Worm (Caenorhabditis elegans) whole organism, midembryonic: ENCODE data around the gene R05H5.4.

ENCODE experiments used
- T22C8.4 ChIP-seq: fragments of 200-800 bp; sonication (Bioruptor generic); IDR thresholded peaks from 2 replicates; pipeline ENCODE4 v1.3.6; 2022; ENCODE audit warnings: missing genetic modification characterization, missing compliant biosample characterization
- cog-1 ChIP-seq: sonication (generic microtip); optimal IDR thresholded peaks from 2 replicates; lab custom pipeline; 2016; ENCODE audit warnings: missing genetic modification characterization, missing compliant biosample characterization
- flt-1 ChIP-seq: fragments of 200-800 bp; sonication (Bioruptor generic); IDR thresholded peaks from 2 replicates; pipeline ENCODE4 v1.3.6; 2022; ENCODE audit warnings: missing genetic modification characterization, missing compliant biosample characterization
- klf-2 ChIP-seq: fragments of 200-800 bp; sonication (Bioruptor generic); conservative IDR thresholded peaks from 2 replicates; pipeline ENCODE4 v1.3.6; 2022; ENCODE audit warnings: missing genetic modification reagents, missing genetic modification characterization, missing compliant biosample characterization
- med-1 ChIP-seq: sonication (generic microtip); optimal IDR thresholded peaks from 2 replicates; lab custom pipeline; 2017; ENCODE audit warnings: missing genetic modification characterization, mild to moderate bottlenecking, missing compliant biosample characterization, antibody characterized with exemption, missing genetic modification reagents; ENCODE audit not compliant: insufficient read depth
- ref-1 ChIP-seq: fragments of 200-800 bp; sonication (Bioruptor generic); conservative IDR thresholded peaks from 2 replicates; pipeline ENCODE4 v1.3.6; 2022; ENCODE audit warnings: missing genetic modification reagents, missing genetic modification characterization, missing compliant biosample characterization
- tab-1 ChIP-seq: fragments of 200-800 bp; sonication (Bioruptor generic); IDR thresholded peaks from 2 replicates; pipeline ENCODE4 v1.3.6; 2022; ENCODE audit warnings: missing genetic modification characterization, missing compliant biosample characterization
- ztf-23 ChIP-seq: fragments of 200-800 bp; sonication (Bioruptor generic); IDR thresholded peaks from 2 replicates; pipeline ENCODE4 v1.3.6; 2022; ENCODE audit warnings: missing genetic modification reagents, missing genetic modification characterization, missing compliant biosample characterization
- ztf-29 ChIP-seq: fragments of 200-800 bp; sonication (Bioruptor generic); IDR thresholded peaks from 2 replicates; pipeline ENCODE4 v1.3.6; 2022; ENCODE audit warnings: missing genetic modification reagents, missing genetic modification characterization, missing compliant biosample characterization

Gene R05H5.4

DNA sequence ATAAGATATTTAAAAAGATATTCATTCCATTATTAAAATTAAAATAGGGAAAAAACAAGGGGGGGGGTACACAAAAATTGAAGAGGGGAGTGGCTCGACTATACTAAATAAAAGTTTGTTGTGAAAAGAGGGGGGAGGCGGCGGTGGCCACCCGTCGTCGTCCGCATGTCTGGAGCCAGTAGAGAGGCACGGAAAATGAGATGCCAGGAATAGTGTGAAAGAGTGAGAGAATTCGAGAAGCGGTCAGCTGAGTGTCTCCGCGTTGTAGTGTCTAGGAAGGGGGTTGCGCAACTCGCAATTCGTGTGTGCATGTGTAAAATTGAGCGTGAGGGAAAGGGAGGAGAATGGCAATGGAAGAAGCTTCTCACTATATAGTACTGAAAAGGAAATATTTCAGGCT, 2.5 kb upstream of the R05H5.4 start:
- peak; percentile 54 for TF ChIP-seq cog-1 (tag; lab: Kevin White, UChicago)
- no peak for TF ChIP-seq tab-1 (GFP tag; lab: Robert Waterston, UW)
- TF ChIP-seq ztf-29, result no peak
- TF ChIP-seq ref-1, result no peak
- TF ChIP-seq klf-2 (GFP tag; lab: Robert Waterston, UW), result 0 out of 2 replicates have a peak, but pooled peaks have one; percentile 26

DNA sequence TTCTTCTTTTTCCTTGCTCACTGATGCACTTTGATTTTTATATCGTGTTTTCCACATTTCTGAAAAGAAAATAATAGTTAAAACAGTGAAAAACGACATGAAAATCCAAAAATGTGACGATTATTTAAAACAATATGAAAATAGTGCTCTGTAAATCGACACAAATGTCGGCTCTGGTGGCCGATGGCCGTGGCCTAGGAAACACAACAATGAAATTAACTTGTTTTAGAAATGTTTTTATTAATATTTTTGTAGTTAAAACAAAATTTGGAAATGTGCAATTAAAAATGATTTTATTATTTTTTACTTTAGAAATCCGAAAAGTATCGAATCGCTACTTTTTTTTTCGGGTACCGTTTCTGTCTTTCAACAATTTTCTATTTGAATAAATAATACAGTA, 953 bp upstream of the R05H5.4 start, which contains the start of gene arv-1:
TSS of gene arv-1 (minus strand) at position 65 of the 400 bp plus-strand sequence.
- TF ChIP-seq ztf-23 (GFP tag; lab: Robert Waterston, UW) (0 out of 2 replicates have a peak, but pooled peaks have one; percentile 38), flt-1 (GFP tag; lab: Robert Waterston, UW) (peak; percentile 38; the same call in 1 of the 2 replicates), T22C8.4 (no peak), klf-2 (GFP tag; lab: Robert Waterston, UW) (no peak), ztf-29 (no peak), med-1 (GFP tag; lab: Kevin White, UChicago) (no peak), tab-1 (GFP tag; lab: Robert Waterston, UW) (no peak), ref-1 (no peak), cog-1 (tag; lab: Kevin White, UChicago) (peak; percentile 18)

DNA sequence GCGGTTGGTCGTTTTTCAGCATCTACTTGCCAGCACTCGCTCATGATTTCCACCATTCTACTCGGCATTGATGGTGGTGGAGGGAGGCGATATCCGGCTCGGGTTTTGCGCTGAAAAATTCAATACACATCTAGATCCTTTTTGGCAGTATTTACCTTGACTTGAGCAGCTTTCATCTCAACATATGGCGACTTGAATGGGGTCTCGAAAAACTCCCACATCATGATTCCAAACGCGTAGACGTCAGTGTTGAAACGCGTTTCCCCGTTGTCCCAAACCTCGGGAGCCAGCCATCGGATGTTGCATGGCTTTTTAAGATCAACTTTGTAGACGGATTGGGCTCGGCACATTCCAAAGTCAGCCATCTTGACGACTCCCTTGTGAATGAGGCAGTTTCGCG, 1.3 kb downstream of the R05H5.4 start:
- TF ChIP-seq klf-2 (GFP tag; lab: Robert Waterston, UW) (no peak), ztf-23 (GFP tag; lab: Robert Waterston, UW) (no peak), tab-1 (GFP tag; lab: Robert Waterston, UW) (no peak), ztf-29 (no peak), cog-1 (tag; lab: Kevin White, UChicago) (no peak), med-1 (GFP tag; lab: Kevin White, UChicago) (no peak), T22C8.4 (no peak), ref-1 (no peak), flt-1 (GFP tag; lab: Robert Waterston, UW) (no peak)

DNA sequence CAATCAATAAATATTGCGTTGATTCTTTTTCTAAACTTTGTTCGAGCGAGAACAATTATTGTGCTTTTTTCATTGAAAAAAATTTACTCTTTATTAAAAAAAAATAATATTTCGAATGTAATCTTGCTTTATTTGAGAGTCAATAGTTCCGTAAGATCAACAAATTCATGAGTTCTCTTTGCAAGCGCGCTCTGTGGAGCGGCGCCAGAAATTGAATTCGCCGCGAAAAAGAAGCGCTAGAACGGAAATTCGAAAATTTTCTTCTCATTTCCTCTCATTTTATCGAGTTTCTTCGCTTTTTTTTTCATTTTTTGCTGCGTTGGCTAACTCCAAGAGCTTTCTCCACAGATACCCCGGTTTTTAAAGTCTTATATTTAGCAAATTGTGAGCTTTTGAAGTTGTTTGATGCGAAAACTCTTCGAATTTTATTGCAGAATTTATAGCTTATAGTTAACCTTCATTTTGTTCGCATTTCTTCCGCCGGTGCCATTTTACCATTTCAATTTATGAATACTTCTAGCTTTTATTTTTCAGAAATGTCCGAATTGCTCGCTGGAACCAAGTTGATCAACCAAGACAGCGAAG, 2.6 kb downstream of the R05H5.4 start, which contains the start of gene R05H5.3:
TSS of gene R05H5.3 (plus strand) at position 535 of the 585 bp plus-strand sequence.
- TF ChIP-seq tab-1 (GFP tag; lab: Robert Waterston, UW) (no peak), ztf-29 (no peak), ztf-23 (GFP tag; lab: Robert Waterston, UW) (no peak), cog-1 (tag; lab: Kevin White, UChicago) (no peak), med-1 (GFP tag; lab: Kevin White, UChicago) (no peak), klf-2 (GFP tag; lab: Robert Waterston, UW) (no peak), T22C8.4 (no peak), flt-1 (GFP tag; lab: Robert Waterston, UW) (no peak), ref-1 (no peak)

DNA sequence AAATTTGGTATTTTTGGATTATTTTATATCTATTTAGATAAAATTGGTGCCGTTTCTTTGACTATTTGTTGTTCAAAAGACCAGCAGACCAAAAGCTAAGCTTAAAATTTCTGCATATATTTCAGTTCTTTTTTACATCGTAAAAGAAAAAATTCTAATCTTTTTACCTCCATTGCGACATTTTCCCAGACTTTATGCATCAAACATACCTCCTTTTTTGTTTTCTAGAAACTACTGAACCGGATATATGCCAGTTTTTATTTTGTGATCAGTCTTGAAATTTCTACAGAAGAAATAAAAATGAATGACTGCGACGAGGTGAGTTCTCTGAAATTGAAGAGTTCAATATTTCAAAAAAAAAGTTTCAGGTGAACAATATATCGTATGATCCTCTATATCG, 5.2 kb downstream of the R05H5.4 start, which contains the start of gene srb-6:
TSS of gene srb-6 (plus strand) at position 301 of the 400 bp plus-strand sequence.
- TF ChIP-seq ref-1 (no peak), klf-2 (GFP tag; lab: Robert Waterston, UW) (no peak), ztf-29 (no peak), ztf-23 (GFP tag; lab: Robert Waterston, UW) (no peak), tab-1 (GFP tag; lab: Robert Waterston, UW) (no peak), cog-1 (tag; lab: Kevin White, UChicago) (no peak), med-1 (GFP tag; lab: Kevin White, UChicago) (no peak), T22C8.4 (no peak), flt-1 (GFP tag; lab: Robert Waterston, UW) (no peak)

DNA sequence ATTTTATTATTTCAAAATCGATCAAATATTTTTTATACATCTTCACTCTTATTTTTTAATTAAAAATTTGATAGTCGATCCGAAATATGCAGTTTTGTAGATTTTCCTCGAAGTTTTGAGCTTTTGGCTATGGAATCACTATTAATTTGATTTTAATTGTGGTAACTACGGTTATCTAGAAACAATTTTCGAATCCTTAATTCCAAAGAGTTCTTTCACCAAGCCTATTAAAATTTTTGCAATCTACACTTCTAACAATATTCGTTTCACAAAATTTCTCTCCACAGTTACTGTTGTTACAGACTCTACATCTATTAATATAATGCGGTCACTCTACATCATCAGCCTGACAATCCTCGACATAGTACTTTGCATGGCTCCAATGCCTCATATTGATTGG, 7.6 kb downstream of the R05H5.4 start, which contains the start of gene R05H5.7:
TSS of gene R05H5.7 (plus strand) at position 301 of the 400 bp plus-strand sequence.
- no peak for TF ChIP-seq ztf-29
- TF ChIP-seq klf-2 (GFP tag; lab: Robert Waterston, UW), result no peak
- TF ChIP-seq flt-1 (GFP tag; lab: Robert Waterston, UW), result no peak
- no peak for TF ChIP-seq tab-1 (GFP tag; lab: Robert Waterston, UW)
- TF ChIP-seq cog-1 (tag; lab: Kevin White, UChicago), result no peak
- no peak for TF ChIP-seq ref-1
- no peak for TF ChIP-seq T22C8.4
- TF ChIP-seq med-1 (GFP tag; lab: Kevin White, UChicago), result no peak
- no peak for TF ChIP-seq ztf-23 (GFP tag; lab: Robert Waterston, UW)

DNA sequence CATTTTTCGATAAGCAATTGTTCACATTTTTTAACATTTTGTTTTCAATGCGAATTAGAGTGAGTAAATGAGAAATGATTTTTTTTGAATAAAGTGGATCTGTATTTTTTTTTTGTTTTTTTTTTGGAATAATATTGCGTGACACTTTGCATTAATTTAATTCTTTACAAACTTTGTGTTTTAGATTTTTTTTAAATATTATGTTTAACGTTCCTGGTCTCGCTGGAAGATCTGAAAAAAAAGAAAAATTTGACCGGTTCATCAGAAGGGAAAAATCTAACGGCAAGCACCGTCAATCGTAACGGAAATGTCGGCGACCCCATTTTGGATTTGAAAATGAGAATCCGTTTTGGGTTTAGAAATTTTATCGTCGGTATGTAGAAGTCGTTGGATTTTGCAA, 10.4 kb downstream of the R05H5.4 start, which contains the start of gene cdc-25.4:
TSS of gene cdc-25.4 (minus strand) at position 101 of the 400 bp plus-strand sequence.
- TF ChIP-seq ref-1, result no peak
- no peak for TF ChIP-seq klf-2 (GFP tag; lab: Robert Waterston, UW)
- no peak for TF ChIP-seq ztf-29
- no peak for TF ChIP-seq ztf-23 (GFP tag; lab: Robert Waterston, UW)
- TF ChIP-seq cog-1 (tag; lab: Kevin White, UChicago), result no peak
- no peak for TF ChIP-seq T22C8.4
- TF ChIP-seq flt-1 (GFP tag; lab: Robert Waterston, UW), result no peak
- TF ChIP-seq med-1 (GFP tag; lab: Kevin White, UChicago), result no peak
- no peak for TF ChIP-seq tab-1 (GFP tag; lab: Robert Waterston, UW)

DNA sequence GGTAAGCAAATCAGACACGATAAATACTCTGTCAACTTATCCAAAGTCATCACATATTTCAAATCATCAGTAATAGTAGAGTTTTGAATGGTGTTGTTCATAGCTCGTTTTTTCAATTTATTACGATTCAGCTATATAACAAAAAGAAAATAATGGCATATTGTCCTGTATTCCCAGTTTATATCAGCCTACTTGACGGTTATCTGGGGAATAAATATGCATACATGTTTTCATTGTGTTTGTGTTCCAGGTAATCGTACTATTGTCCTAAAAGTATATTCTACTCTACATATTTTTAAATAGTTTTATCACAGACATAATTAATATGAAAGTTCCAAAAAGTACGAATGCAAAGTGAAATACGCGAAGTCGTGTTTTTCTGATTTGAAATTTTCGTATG, 12.0 kb downstream of the R05H5.4 start, which contains the start of gene srd-2:
TSS of gene srd-2 (minus strand) at position 101 of the 400 bp plus-strand sequence.
- no peak for TF ChIP-seq med-1 (GFP tag; lab: Kevin White, UChicago)

DNA sequence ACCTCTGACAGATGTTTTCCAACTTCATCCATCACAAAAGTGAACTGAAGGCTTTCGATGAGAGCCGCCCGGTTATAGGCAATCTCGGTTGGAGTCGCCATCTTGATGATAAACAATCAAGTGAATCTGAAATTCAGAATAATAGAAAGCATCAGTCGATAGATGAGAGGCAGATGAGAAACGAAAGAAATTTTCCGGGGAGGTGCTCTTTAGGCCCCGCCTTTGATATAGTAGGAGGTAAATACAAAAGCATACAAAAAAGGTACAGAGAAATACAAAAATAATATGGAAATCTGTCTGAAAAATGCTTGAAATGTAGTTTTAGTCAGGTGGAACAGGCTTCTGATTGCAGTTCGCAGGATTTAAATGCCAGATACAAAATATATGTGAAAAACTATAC, 17.2 kb downstream of the R05H5.4 start, which contains the start of gene srd-1:
TSS of gene srd-1 (minus strand) at position 101 of the 400 bp plus-strand sequence.
- TF ChIP-seq ztf-23 (GFP tag; lab: Robert Waterston, UW) (no peak), flt-1 (GFP tag; lab: Robert Waterston, UW) (no peak), med-1 (GFP tag; lab: Kevin White, UChicago) (no peak), cog-1 (tag; lab: Kevin White, UChicago) (no peak), ref-1 (no peak), T22C8.4 (no peak), tab-1 (GFP tag; lab: Robert Waterston, UW) (no peak), ztf-29 (no peak), klf-2 (GFP tag; lab: Robert Waterston, UW) (no peak)
